Worm (Caenorhabditis elegans): Measurements from ENCODE around the gene ncx-2.

Gene ncx-2

DNA sequence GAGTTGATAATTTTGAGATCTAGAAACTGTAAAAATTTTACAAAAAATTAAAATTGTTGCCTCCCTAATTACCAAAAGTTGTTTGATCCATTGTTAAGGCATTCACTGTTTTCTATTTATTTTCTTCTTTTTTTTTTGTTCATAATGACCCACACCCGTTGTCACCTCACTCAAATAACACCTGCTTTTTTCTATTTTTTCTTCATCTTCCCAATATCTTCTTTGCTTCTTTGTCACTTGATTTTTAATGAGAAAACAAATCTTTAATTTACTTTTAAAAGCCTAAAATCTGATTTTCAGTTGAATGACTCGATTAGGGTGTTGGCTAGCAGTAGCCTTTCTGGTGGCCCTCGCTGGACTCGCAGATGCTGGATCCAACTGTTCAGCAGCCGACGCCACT is at the start of gene ncx-2:
ncx-2 (plus strand) TSS at position 301 of the 400 bp plus-strand sequence.
- TF ChIP-seq hnd-1 (tag; optimal IDR thresholded peaks at IDR 0.05), result no peak
- no peak for TF ChIP-seq B0310.2 (tag; optimal IDR thresholded peaks at IDR 0.05)
- TF ChIP-seq tra-4 (tag; optimal IDR thresholded peaks at IDR 0.05), result no peak
- TF ChIP-seq ets-7 (tag; optimal IDR thresholded peaks at IDR 0.05), result no peak
- TF ChIP-seq scrt-1 (GFP tag; IDR thresholded peaks at IDR 0.05), result no peak
- TF ChIP-seq hmbx-1 (tag; optimal IDR thresholded peaks at IDR 0.05), result no peak
- TF ChIP-seq tbx-37 (GFP tag; conservative IDR thresholded peaks at IDR 0.05), result no peak
- no peak for TF ChIP-seq pes-1 (GFP tag; IDR thresholded peaks at IDR 0.05)
- TF ChIP-seq aly-1 (tag; optimal IDR thresholded peaks at IDR 0.05), result no peak
- no peak for TF ChIP-seq tbx-11 (GFP tag; IDR thresholded peaks at IDR 0.05)
- no peak for TF ChIP-seq ceh-13 (GFP tag; optimal IDR thresholded peaks at IDR 0.05)
- no peak for TF ChIP-seq F13C5.2 (tag; optimal IDR thresholded peaks at IDR 0.05)
- TF ChIP-seq hmg-4 (GFP tag; optimal IDR thresholded peaks at IDR 0.05), result no peak
- no peak for TF ChIP-seq flt-1 (GFP tag; IDR thresholded peaks at IDR 0.05)
- no peak for TF ChIP-seq ama-1 (optimal IDR thresholded peaks at IDR 0.05)
- no peak for TF ChIP-seq sea-1 (GFP tag; conservative IDR thresholded peaks at IDR 0.05)
- TF ChIP-seq ceh-36 (tag; optimal IDR thresholded peaks at IDR 0.05), result no peak

DNA sequence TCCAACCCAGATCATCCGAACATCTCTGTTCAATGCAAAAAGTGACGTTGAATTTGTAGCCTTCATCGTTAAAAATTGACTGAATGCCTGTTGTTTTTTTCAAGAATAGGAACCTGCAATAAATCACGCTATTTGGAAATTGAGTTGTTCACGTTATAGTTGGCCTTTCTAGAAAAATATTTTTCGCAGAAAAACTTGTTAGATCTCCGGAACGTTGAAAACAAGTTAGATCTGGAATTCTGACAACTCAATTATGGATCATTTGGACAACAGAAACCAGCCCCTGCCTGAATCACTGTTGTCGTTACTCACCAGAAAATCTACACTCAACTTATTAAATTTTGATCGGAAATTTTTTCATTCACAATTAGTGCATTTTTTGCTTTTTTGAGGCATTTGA is 46.1 kb upstream of the ncx-2 start, which contains the start of gene srt-67:
srt-67 (minus strand) TSS at position 101 of the 400 bp plus-strand sequence.
- TF ChIP-seq flt-1 (GFP tag; IDR thresholded peaks at IDR 0.05) (no peak), sea-1 (GFP tag; conservative IDR thresholded peaks at IDR 0.05) (no peak), tbx-11 (GFP tag; IDR thresholded peaks at IDR 0.05) (no peak), hmg-4 (GFP tag; optimal IDR thresholded peaks at IDR 0.05) (no peak), tra-4 (tag; optimal IDR thresholded peaks at IDR 0.05) (no peak), F13C5.2 (tag; optimal IDR thresholded peaks at IDR 0.05) (no peak), ceh-13 (GFP tag; optimal IDR thresholded peaks at IDR 0.05) (no peak), hnd-1 (tag; optimal IDR thresholded peaks at IDR 0.05) (no peak), hmbx-1 (tag; optimal IDR thresholded peaks at IDR 0.05) (no peak), ets-7 (tag; optimal IDR thresholded peaks at IDR 0.05) (no peak), B0310.2 (tag; optimal IDR thresholded peaks at IDR 0.05) (no peak), ama-1 (optimal IDR thresholded peaks at IDR 0.05) (no peak), scrt-1 (GFP tag; IDR thresholded peaks at IDR 0.05) (no peak), ceh-36 (tag; optimal IDR thresholded peaks at IDR 0.05) (no peak), pes-1 (GFP tag; IDR thresholded peaks at IDR 0.05) (no peak), aly-1 (tag; optimal IDR thresholded peaks at IDR 0.05) (no peak), tbx-37 (GFP tag; conservative IDR thresholded peaks at IDR 0.05) (no peak)

ce11 chrV:5259448-5259847 is 44.0 kb upstream of the ncx-2 start, which contains the start of gene srt-70:
Gene srt-70 (minus strand): TSS chrV:5259548.
- no peak for TF ChIP-seq flt-1 (GFP tag; IDR thresholded peaks at IDR 0.05)
- no peak for TF ChIP-seq ama-1 (optimal IDR thresholded peaks at IDR 0.05)
- no peak for TF ChIP-seq aly-1 (tag; optimal IDR thresholded peaks at IDR 0.05)
- TF ChIP-seq scrt-1 (GFP tag; IDR thresholded peaks at IDR 0.05), result no peak
- no peak for TF ChIP-seq ceh-13 (GFP tag; optimal IDR thresholded peaks at IDR 0.05)

DNA sequence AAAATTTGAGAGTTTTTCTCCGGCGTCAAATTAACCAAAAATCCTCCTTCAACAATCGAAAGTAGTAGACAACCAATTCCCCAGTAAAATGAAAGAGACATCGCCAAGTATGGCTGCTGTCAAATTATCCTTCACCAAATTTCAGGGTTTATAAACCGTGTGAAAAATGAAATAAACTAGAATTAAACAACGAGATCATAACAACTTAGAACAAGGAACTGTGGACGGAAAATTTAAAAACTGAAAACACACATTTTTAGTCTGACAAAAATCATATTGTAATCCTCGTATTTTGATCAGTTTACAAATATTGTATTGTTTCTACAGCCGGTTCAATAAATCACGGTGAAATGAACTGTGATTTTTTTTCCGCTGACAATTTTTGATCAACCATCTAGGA is 40.5 kb upstream of the ncx-2 start, which contains the start of gene cest-30:
cest-30 (minus strand) TSS at position 101 of the 400 bp plus-strand sequence.
- no peak for TF ChIP-seq F13C5.2 (tag; optimal IDR thresholded peaks at IDR 0.05)
- no peak for TF ChIP-seq tra-4 (tag; optimal IDR thresholded peaks at IDR 0.05)
- no peak for TF ChIP-seq ets-7 (tag; optimal IDR thresholded peaks at IDR 0.05)
- no peak for TF ChIP-seq hnd-1 (tag; optimal IDR thresholded peaks at IDR 0.05)
- TF ChIP-seq sea-1 (GFP tag; conservative IDR thresholded peaks at IDR 0.05), result no peak
- TF ChIP-seq tbx-37 (GFP tag; conservative IDR thresholded peaks at IDR 0.05), result no peak
- no peak for TF ChIP-seq hmbx-1 (tag; optimal IDR thresholded peaks at IDR 0.05)
- TF ChIP-seq ama-1 (optimal IDR thresholded peaks at IDR 0.05), result no peak

ce11 chrV:5265581-5265980 is 37.9 kb upstream of the ncx-2 start, which contains the start of the genes srt-69 and B0238.12:
Gene srt-69 (minus strand): TSS chrV:5265681.
Gene B0238.12 (plus strand): TSS chrV:5265844.
- TF ChIP-seq flt-1 (GFP tag; IDR thresholded peaks at IDR 0.05) (no peak), scrt-1 (GFP tag; IDR thresholded peaks at IDR 0.05) (no peak), ceh-36 (tag; optimal IDR thresholded peaks at IDR 0.05) (no peak), ets-7 (tag; optimal IDR thresholded peaks at IDR 0.05) (no peak), hmbx-1 (tag; optimal IDR thresholded peaks at IDR 0.05) (no peak), aly-1 (tag; optimal IDR thresholded peaks at IDR 0.05) (no peak), B0310.2 (tag; optimal IDR thresholded peaks at IDR 0.05) (no peak), hmg-4 (GFP tag; optimal IDR thresholded peaks at IDR 0.05) (no peak), F13C5.2 (tag; optimal IDR thresholded peaks at IDR 0.05) (no peak), tbx-11 (GFP tag; IDR thresholded peaks at IDR 0.05) (no peak), tbx-37 (GFP tag; conservative IDR thresholded peaks at IDR 0.05) (no peak), pes-1 (GFP tag; IDR thresholded peaks at IDR 0.05) (no peak)

- TF ChIP-seq flt-1 (GFP tag; IDR thresholded peaks at IDR 0.05) (no peak), F13C5.2 (tag; optimal IDR thresholded peaks at IDR 0.05) (peak; percentile 19)
Observed at ce11 chrV:5269024-5269535, 34.4 kb upstream of the ncx-2 start, which contains the start of gene penr-1. Gene penr-1 (plus strand): TSS chrV:5269485.

DNA sequence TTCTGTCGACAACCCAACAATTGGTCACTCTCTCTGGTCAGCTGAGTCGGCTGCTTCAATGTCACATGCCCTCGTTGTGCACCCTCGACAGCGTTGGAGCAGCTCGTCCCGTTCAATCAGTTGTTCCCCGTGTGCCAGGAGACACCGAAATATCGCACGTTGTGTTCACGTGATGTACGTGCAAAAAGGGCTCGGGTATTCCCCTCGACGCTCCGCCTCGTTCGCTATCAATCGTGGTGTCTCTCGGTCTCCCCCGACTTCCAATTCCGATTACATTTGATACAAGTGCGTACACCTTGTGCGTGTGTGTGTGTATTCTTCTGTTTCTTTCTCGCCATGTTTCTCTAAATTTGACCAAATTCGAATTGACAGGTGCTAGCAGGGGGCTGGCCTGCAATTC is 32.0 kb upstream of the ncx-2 start:
- TF ChIP-seq hmg-4 (GFP tag; optimal IDR thresholded peaks at IDR 0.05), result no peak
- TF ChIP-seq tbx-11 (GFP tag; IDR thresholded peaks at IDR 0.05), result no peak
- no peak for TF ChIP-seq F13C5.2 (tag; optimal IDR thresholded peaks at IDR 0.05)
- no peak for TF ChIP-seq tra-4 (tag; optimal IDR thresholded peaks at IDR 0.05)
- TF ChIP-seq ceh-13 (GFP tag; optimal IDR thresholded peaks at IDR 0.05), result no peak
- no peak for TF ChIP-seq hmbx-1 (tag; optimal IDR thresholded peaks at IDR 0.05)

DNA sequence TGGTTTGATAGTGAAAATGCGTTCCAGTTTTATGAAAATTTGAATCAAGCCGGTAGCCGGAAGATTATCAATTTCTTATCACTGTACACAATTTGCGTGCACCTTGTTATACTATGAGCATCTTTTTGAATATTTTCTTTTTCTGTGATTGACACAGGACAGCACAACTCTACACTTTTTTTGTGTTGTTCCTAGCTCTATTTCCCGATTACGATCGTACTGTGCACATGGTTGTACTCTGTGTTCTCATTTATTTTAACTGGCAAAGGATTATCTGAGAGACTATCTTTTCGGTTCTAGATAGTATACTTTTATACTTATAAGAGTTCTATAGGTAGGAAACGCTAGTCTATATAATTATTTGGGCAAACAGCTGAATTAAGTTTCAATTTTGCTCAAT is 31.5 kb upstream of the ncx-2 start:
- TF ChIP-seq ets-7 (tag; optimal IDR thresholded peaks at IDR 0.05), result no peak
- no peak for TF ChIP-seq hnd-1 (tag; optimal IDR thresholded peaks at IDR 0.05)
- no peak for TF ChIP-seq hmg-4 (GFP tag; optimal IDR thresholded peaks at IDR 0.05)
- no peak for TF ChIP-seq tbx-37 (GFP tag; conservative IDR thresholded peaks at IDR 0.05)
- TF ChIP-seq hmbx-1 (tag; optimal IDR thresholded peaks at IDR 0.05), result no peak
- no peak for TF ChIP-seq tbx-11 (GFP tag; IDR thresholded peaks at IDR 0.05)
- no peak for TF ChIP-seq flt-1 (GFP tag; IDR thresholded peaks at IDR 0.05)
- TF ChIP-seq scrt-1 (GFP tag; IDR thresholded peaks at IDR 0.05), result no peak
- no peak for TF ChIP-seq B0310.2 (tag; optimal IDR thresholded peaks at IDR 0.05)

All from whole organism, early embryonic.